Worm (Caenorhabditis elegans): ENCODE data around the gene mdt-27.

DNA sequence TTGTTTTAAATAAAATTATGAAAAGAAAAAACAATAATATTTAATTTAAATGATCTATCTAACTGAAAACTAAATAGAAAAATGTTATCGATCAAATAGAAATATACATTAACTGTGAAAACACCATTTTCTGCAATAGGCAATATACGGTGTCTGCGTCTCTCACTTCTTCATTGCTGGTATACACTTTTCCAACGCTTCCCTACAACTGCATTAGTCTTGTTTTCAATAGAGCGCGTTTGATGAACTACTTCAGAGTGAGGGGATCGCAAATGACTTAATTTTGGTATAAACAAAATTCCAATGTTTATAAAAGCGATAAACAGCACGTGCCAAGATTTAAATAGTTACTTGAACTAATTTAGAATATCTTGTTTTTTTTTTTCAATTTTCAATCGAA lies 955 bp downstream of the mdt-27 start:
- TF ChIP-seq ama-1 (optimal IDR thresholded peaks at IDR 0.05) (no peak), hnd-1 (tag; optimal IDR thresholded peaks at IDR 0.05) (no peak), flt-1 (GFP tag; IDR thresholded peaks at IDR 0.05) (no peak), ets-7 (tag; optimal IDR thresholded peaks at IDR 0.05) (no peak), ceh-13 (GFP tag; optimal IDR thresholded peaks at IDR 0.05) (no peak), tbx-37 (GFP tag; conservative IDR thresholded peaks at IDR 0.05) (no peak), hmbx-1 (tag; optimal IDR thresholded peaks at IDR 0.05) (no peak)
